Worm (Caenorhabditis elegans): ENCODE data around the gene vgln-1.

vgln-1 gene

DNA sequence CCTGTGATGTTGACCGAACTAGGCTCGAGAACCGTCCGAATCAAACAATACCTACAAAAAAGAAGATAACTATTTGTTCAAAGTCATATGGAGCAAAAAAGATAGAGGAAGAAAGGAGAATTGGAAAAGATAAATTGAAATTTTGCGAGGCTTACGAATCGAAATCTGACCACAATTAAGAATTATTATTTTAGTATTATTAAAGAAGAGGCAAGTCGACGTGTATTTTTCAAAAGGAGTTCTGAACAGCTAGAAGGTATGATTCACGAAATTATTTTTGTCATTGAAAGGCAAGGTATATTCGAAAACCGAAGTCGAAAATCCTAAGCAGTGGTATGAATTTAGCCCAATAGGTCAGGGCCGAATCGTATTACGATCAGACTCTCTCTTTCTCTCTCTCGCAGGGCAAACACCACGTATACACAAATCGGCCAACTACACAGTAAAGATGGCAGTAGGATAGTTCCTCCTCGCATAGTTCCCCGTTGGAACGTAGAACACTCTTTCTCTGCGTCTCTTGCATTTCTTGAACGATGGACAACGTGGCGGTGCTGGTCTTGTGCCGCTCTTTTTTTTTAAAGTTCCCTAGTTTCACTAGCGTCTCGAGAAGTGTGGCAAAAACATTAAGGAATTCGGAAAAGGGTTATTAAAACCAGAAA lies at the start of gene vgln-1:
TSS of gene vgln-1 (minus strand) at position 51 of the 659 bp plus-strand sequence.
- TF ChIP-seq tab-1 (GFP tag; IDR thresholded peaks at IDR 0.05): no peak
- TF ChIP-seq T22C8.4 (GFP tag; IDR thresholded peaks at IDR 0.05): no peak
- no peak for TF ChIP-seq cog-1 (tag; optimal IDR thresholded peaks at IDR 0.05)
- TF ChIP-seq ztf-29 (GFP tag; IDR thresholded peaks at IDR 0.05): no peak
- TF ChIP-seq med-1 (GFP tag; optimal IDR thresholded peaks at IDR 0.05; ENCODE audit: insufficient read depth): no peak
- no peak for TF ChIP-seq ref-1 (GFP tag; conservative IDR thresholded peaks at IDR 0.05)
- no peak for TF ChIP-seq flt-1 (GFP tag; IDR thresholded peaks at IDR 0.05)
- no peak for TF ChIP-seq ztf-23 (GFP tag; IDR thresholded peaks at IDR 0.05)
- no peak for TF ChIP-seq klf-2 (GFP tag; conservative IDR thresholded peaks at IDR 0.05)

- TF ChIP-seq ztf-29 (GFP tag; IDR thresholded peaks at IDR 0.05) (peak; percentile 54; the same call in 1 of the 2 replicates), T22C8.4 (GFP tag; IDR thresholded peaks at IDR 0.05) (no peak), ztf-23 (GFP tag; IDR thresholded peaks at IDR 0.05) (peak; percentile 69; the same call in 1 of the 2 replicates), klf-2 (GFP tag; conservative IDR thresholded peaks at IDR 0.05) (peak; percentile 73), tab-1 (GFP tag; IDR thresholded peaks at IDR 0.05) (no peak; the same call in 1 of the 2 replicates), med-1 (GFP tag; optimal IDR thresholded peaks at IDR 0.05; ENCODE audit: insufficient read depth) (no peak), flt-1 (GFP tag; IDR thresholded peaks at IDR 0.05) (peak; percentile 74; the same call in 1 of the 2 replicates), ref-1 (GFP tag; conservative IDR thresholded peaks at IDR 0.05) (no peak), cog-1 (tag; optimal IDR thresholded peaks at IDR 0.05) (peak; percentile 64)
These were observed 49.5 kb upstream of the vgln-1 start, which contains the start of gene ufd-3 for ce11 chrII:9940430-9940829. Gene ufd-3 (plus strand): TSS chrII:9940753.

DNA sequence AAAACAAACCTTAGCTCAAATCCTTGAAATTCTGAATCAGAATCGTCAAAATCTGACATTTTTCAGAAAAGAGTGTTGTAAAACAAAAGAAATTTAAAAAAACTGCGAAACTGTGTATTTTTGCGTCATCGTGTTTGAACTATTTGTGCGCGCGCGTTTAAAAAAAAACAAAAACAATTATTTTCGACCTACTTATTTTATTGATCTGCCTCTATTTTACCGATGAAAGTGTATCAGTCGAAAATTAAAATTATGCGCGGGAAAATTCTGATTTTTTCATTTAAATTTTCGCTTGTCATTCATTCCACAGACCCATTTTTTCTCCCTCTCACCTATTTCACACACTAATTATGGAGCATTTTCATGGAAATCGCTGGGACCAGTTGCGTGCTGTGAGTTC lies 48.0 kb upstream of the vgln-1 start, which contains the start of the genes C05C10.7 and C05C10.5:
TSS of gene C05C10.7 (minus strand) at position 95 of the 400 bp plus-strand sequence.
TSS of gene C05C10.5 (plus strand) at position 164 of the 400 bp plus-strand sequence.
- TF ChIP-seq klf-2 (GFP tag; conservative IDR thresholded peaks at IDR 0.05): no peak
- no peak for TF ChIP-seq flt-1 (GFP tag; IDR thresholded peaks at IDR 0.05)
- TF ChIP-seq T22C8.4 (GFP tag; IDR thresholded peaks at IDR 0.05): no peak
- no peak for TF ChIP-seq ztf-23 (GFP tag; IDR thresholded peaks at IDR 0.05)
- TF ChIP-seq cog-1 (tag; optimal IDR thresholded peaks at IDR 0.05): no peak
- TF ChIP-seq tab-1 (GFP tag; IDR thresholded peaks at IDR 0.05): no peak
- TF ChIP-seq med-1 (GFP tag; optimal IDR thresholded peaks at IDR 0.05; ENCODE audit: insufficient read depth): no peak
- TF ChIP-seq ztf-29 (GFP tag; IDR thresholded peaks at IDR 0.05): no peak
- no peak for TF ChIP-seq ref-1 (GFP tag; conservative IDR thresholded peaks at IDR 0.05)

DNA sequence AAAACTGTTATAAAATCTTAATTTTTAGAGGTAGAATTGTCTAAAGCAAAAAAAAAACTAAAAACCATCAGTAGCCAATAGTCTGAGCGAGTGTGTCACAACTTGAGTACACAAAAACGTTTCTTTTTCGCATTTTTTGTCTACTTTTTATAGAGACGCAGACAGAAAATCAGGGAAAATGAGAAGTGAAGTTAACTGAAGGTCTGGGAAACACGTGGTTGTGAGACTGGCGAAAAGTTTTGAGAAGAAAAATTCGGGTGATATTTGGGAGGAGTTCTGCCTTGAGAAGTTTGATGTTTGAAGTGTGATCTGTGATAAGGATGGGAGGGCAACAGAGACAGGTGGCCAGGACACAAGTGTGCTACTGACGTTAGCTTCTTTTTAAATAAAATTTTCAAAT lies 46.7 kb upstream of the vgln-1 start:
- TF ChIP-seq med-1 (GFP tag; optimal IDR thresholded peaks at IDR 0.05; ENCODE audit: insufficient read depth) (no peak), ref-1 (GFP tag; conservative IDR thresholded peaks at IDR 0.05) (no peak), T22C8.4 (GFP tag; IDR thresholded peaks at IDR 0.05) (no peak), ztf-29 (GFP tag; IDR thresholded peaks at IDR 0.05) (no peak), cog-1 (tag; optimal IDR thresholded peaks at IDR 0.05) (no peak), flt-1 (GFP tag; IDR thresholded peaks at IDR 0.05) (no peak), ztf-23 (GFP tag; IDR thresholded peaks at IDR 0.05) (no peak), tab-1 (GFP tag; IDR thresholded peaks at IDR 0.05) (no peak), klf-2 (GFP tag; conservative IDR thresholded peaks at IDR 0.05) (no peak)

- TF ChIP-seq tab-1 (GFP tag; IDR thresholded peaks at IDR 0.05) (no peak), T22C8.4 (GFP tag; IDR thresholded peaks at IDR 0.05) (no peak)
These were observed 46.0 kb upstream of the vgln-1 start, which contains the start of gene C05C10.3 for ce11 chrII:9936859-9937258. Gene C05C10.3 (minus strand): TSS chrII:9936893.

ce11 chrII:9935664-9936063 lies 44.8 kb upstream of the vgln-1 start:
- TF ChIP-seq flt-1 (GFP tag; IDR thresholded peaks at IDR 0.05) (no peak), ref-1 (GFP tag; conservative IDR thresholded peaks at IDR 0.05) (no peak), cog-1 (tag; optimal IDR thresholded peaks at IDR 0.05) (no peak), klf-2 (GFP tag; conservative IDR thresholded peaks at IDR 0.05) (no peak)

DNA sequence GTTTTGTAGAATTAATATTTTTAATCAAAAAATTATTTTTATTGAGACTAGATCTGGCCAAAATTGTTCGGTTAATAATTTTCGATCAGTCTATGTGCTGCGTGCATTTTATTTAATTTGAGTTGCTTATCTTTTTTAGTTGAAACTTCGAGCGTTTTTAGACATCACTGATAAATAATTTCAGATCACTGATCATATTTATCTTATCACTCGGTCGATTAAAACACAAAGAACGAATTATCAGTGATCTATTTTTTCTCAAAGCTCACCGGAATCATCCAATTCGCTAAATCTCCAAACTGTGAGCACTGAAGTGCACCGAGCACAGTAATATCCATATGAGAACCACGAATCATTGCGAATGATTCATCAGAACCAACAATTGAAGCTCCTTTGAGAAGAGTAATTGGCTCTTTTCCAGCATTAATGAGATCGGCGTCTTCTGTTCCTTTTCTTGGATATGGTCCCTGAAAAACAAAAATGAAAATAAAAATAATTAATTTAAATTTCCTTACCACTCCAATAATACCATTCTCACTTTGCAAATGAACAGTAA lies 44.2 kb upstream of the vgln-1 start:
- TF ChIP-seq med-1 (GFP tag; optimal IDR thresholded peaks at IDR 0.05; ENCODE audit: insufficient read depth) (no peak), ztf-23 (GFP tag; IDR thresholded peaks at IDR 0.05) (no peak), cog-1 (tag; optimal IDR thresholded peaks at IDR 0.05) (no peak), klf-2 (GFP tag; conservative IDR thresholded peaks at IDR 0.05) (no peak), ref-1 (GFP tag; conservative IDR thresholded peaks at IDR 0.05) (no peak), ztf-29 (GFP tag; IDR thresholded peaks at IDR 0.05) (no peak), tab-1 (GFP tag; IDR thresholded peaks at IDR 0.05) (no peak), flt-1 (GFP tag; IDR thresholded peaks at IDR 0.05) (no peak), T22C8.4 (GFP tag; IDR thresholded peaks at IDR 0.05) (no peak)

- TF ChIP-seq ref-1 (GFP tag; conservative IDR thresholded peaks at IDR 0.05) (no peak), cog-1 (tag; optimal IDR thresholded peaks at IDR 0.05) (no peak), tab-1 (GFP tag; IDR thresholded peaks at IDR 0.05) (no peak), flt-1 (GFP tag; IDR thresholded peaks at IDR 0.05) (no peak), med-1 (GFP tag; optimal IDR thresholded peaks at IDR 0.05; ENCODE audit: insufficient read depth) (no peak), ztf-29 (GFP tag; IDR thresholded peaks at IDR 0.05) (no peak), ztf-23 (GFP tag; IDR thresholded peaks at IDR 0.05) (no peak), klf-2 (GFP tag; conservative IDR thresholded peaks at IDR 0.05) (no peak), T22C8.4 (GFP tag; IDR thresholded peaks at IDR 0.05) (no peak)
These were observed 43.7 kb upstream of the vgln-1 start for ce11 chrII:9934570-9934969.

ce11 chrII:9933947-9934383 lies 43.1 kb upstream of the vgln-1 start:
- TF ChIP-seq flt-1 (GFP tag; IDR thresholded peaks at IDR 0.05) (no peak), klf-2 (GFP tag; conservative IDR thresholded peaks at IDR 0.05) (no peak), ztf-29 (GFP tag; IDR thresholded peaks at IDR 0.05) (no peak), ref-1 (GFP tag; conservative IDR thresholded peaks at IDR 0.05) (no peak), med-1 (GFP tag; optimal IDR thresholded peaks at IDR 0.05; ENCODE audit: insufficient read depth) (no peak), T22C8.4 (GFP tag; IDR thresholded peaks at IDR 0.05) (no peak), ztf-23 (GFP tag; IDR thresholded peaks at IDR 0.05) (no peak)

Data from whole organism, midembryonic.